Fruit fly (Drosophila melanogaster) whole organism, wandering third instar larva: ENCODE data around the gene CG33932.

Source experiments
- Abd-B ChIP-seq: fragments of >200 bp; optimal IDR thresholded peaks from 2 replicates; lab custom pipeline; 2017; ENCODE audit warnings: missing biosample characterization, missing genetic modification characterization
- CG32264 ChIP-seq: fragments of 200-800 bp; sonication (Bioruptor generic); optimal IDR thresholded peaks from 2 replicates; lab custom pipeline; 2016; ENCODE audit warnings: missing biosample characterization, missing genetic modification characterization
- CG9705 ChIP-seq: fragments of 200-800 bp; sonication (Bioruptor generic); optimal IDR thresholded peaks from 2 replicates; lab custom pipeline; 2018; ENCODE audit warnings: missing biosample characterization, mild to moderate bottlenecking, missing genetic modification characterization
- CrebA ChIP-seq: fragments of 200-800 bp; sonication (Bioruptor generic); optimal IDR thresholded peaks from 2 replicates; lab custom pipeline; 2016; ENCODE audit warnings: missing biosample characterization, mild to moderate bottlenecking, missing genetic modification characterization, borderline replicate concordance
- Dfd ChIP-seq: fragments of >200 bp; optimal IDR thresholded peaks from 2 replicates; lab custom pipeline; 2017; ENCODE audit warnings: missing biosample characterization, missing genetic modification characterization
- Dif ChIP-seq: fragments of 200-275, 200-300 bp; sonication (Bioruptor generic); optimal IDR thresholded peaks from 2 replicates; lab custom pipeline; 2018; ENCODE audit warnings: missing biosample characterization, missing genetic modification characterization; ENCODE audit not compliant: partially characterized antibody
- GATAd ChIP-seq: sonication (Bioruptor generic); optimal IDR thresholded peaks from 2 replicates; lab custom pipeline; 2016; ENCODE audit warnings: missing biosample characterization, missing genetic modification characterization
- HLH106 ChIP-seq: fragments of 200-800 bp; optimal IDR thresholded peaks from 3 replicates; lab custom pipeline; 2019; ENCODE audit warnings: missing biosample characterization, mild to moderate bottlenecking, missing genetic modification characterization, moderate library complexity
- Hnf4 ChIP-seq: fragments of 200-800 bp; sonication (Bioruptor generic); optimal IDR thresholded peaks from 2 replicates; lab custom pipeline; 2016; ENCODE audit warnings: missing biosample characterization, mild to moderate bottlenecking, missing genetic modification characterization
- Hr78 ChIP-seq: fragments of >200 bp; optimal IDR thresholded peaks from 2 replicates; lab custom pipeline; 2017; ENCODE audit warnings: missing biosample characterization, missing genetic modification characterization
- Hr83 ChIP-seq: fragments of 200-300 bp; sonication (Bioruptor generic); optimal IDR thresholded peaks from 2 replicates; lab custom pipeline; 2016; ENCODE audit warnings: missing biosample characterization, mild to moderate bottlenecking, missing genetic modification characterization, moderate library complexity; ENCODE audit not compliant: poor library complexity, severe bottlenecking
- Jra ChIP-seq: sonication (Bioruptor generic); optimal IDR thresholded peaks from 2 replicates; lab custom pipeline; 2016; ENCODE audit warnings: missing biosample characterization, missing genetic modification characterization
- Mio ChIP-seq: sonication (Bioruptor generic); optimal IDR thresholded peaks from 2 replicates; lab custom pipeline; 2016; ENCODE audit warnings: missing biosample characterization, missing genetic modification characterization
- Myc ChIP-seq: fragments of >200 bp; optimal IDR thresholded peaks from 2 replicates; lab custom pipeline; 2017
- N ChIP-seq: fragments of >200 bp; optimal IDR thresholded peaks from 2 replicates; lab custom pipeline; 2018; ENCODE audit warnings: missing biosample characterization, missing external identifiers, missing genetic modification characterization
- OdsH ChIP-seq: fragments of 200-800 bp; sonication (Bioruptor generic); optimal IDR thresholded peaks from 2 replicates; lab custom pipeline; 2016; ENCODE audit warnings: missing biosample characterization, mild to moderate bottlenecking, missing genetic modification characterization
- Rel ChIP-seq, 2 experiments: fragments of 200-800 bp; sonication (Bioruptor generic) in 1 of 2; optimal IDR thresholded peaks; 2 replicates in 1 of 2; 3 replicates in 1 of 2; lab custom pipeline; 2016 to 2019; ENCODE audit warnings: mild to moderate bottlenecking in 2 of 2, missing biosample characterization in 2 of 2, missing genetic modification characterization in 2 of 2, moderate library complexity in 1 of 2
- Sp1 ChIP-seq: fragments of 200-800 bp; sonication (Bioruptor generic); optimal IDR thresholded peaks from 3 replicates; lab custom pipeline; 2019; ENCODE audit warnings: missing biosample characterization, mild to moderate bottlenecking, missing genetic modification characterization, moderate library complexity
- Vsx2 ChIP-seq: fragments of 200-300, 225-300 bp; sonication (Bioruptor generic); optimal IDR thresholded peaks from 2 replicates; lab custom pipeline; 2018; ENCODE audit warnings: missing biosample characterization, missing genetic modification characterization; ENCODE audit not compliant: partially characterized antibody
- br ChIP-seq: fragments of 200-800 bp; sonication (Bioruptor generic); optimal IDR thresholded peaks from 2 replicates; lab custom pipeline; 2016; ENCODE audit warnings: missing biosample characterization, missing genetic modification characterization
- brk ChIP-seq: fragments of 200-800 bp; sonication (Bioruptor generic); optimal IDR thresholded peaks from 2 replicates; lab custom pipeline; 2016; ENCODE audit warnings: missing biosample characterization, mild to moderate bottlenecking, missing genetic modification characterization
- dl ChIP-seq, 2 experiments: fragments of 175-275, 200-275 bp in 1 of 2; fragments of 200-275 bp in 1 of 2; sonication (Bioruptor generic); optimal IDR thresholded peaks; lab custom pipeline; 2018; ENCODE audit warnings: mild to moderate bottlenecking in 2 of 2, missing biosample characterization in 2 of 2, missing genetic modification characterization in 2 of 2, moderate library complexity in 2 of 2; ENCODE audit not compliant: partially characterized antibody in 2 of 2, insufficient read depth in 1 of 2
- dmrt93B ChIP-seq: fragments of 200-800 bp; sonication (Bioruptor generic); optimal IDR thresholded peaks from 2 replicates; lab custom pipeline; 2018; ENCODE audit warnings: missing biosample characterization, mild to moderate bottlenecking, missing genetic modification characterization
- dsf ChIP-seq: sonication (Bioruptor generic); optimal IDR thresholded peaks from 2 replicates; lab custom pipeline; 2016; ENCODE audit warnings: missing biosample characterization, missing genetic modification characterization, borderline replicate concordance
- ey ChIP-seq: fragments of 200-800 bp; sonication (Bioruptor generic); optimal IDR thresholded peaks from 2 replicates; lab custom pipeline; 2016; ENCODE audit warnings: missing biosample characterization, missing genetic modification characterization
- foxo ChIP-seq, 2 experiments: fragments of 200-800 bp; sonication (Bioruptor generic); optimal IDR thresholded peaks; 2 replicates in 1 of 2; 3 replicates in 1 of 2; lab custom pipeline; 2016 to 2017; ENCODE audit warnings: missing biosample characterization in 2 of 2, missing genetic modification characterization in 2 of 2
- fru ChIP-seq: fragments of 200-800 bp; sonication (Bioruptor generic); optimal IDR thresholded peaks from 3 replicates; lab custom pipeline; 2016; ENCODE audit warnings: missing biosample characterization, mild to moderate bottlenecking, missing genetic modification characterization
- h ChIP-seq: fragments of 200-800 bp; sonication (Bioruptor generic); optimal IDR thresholded peaks from 3 replicates; lab custom pipeline; 2016; ENCODE audit warnings: missing biosample characterization, mild to moderate bottlenecking, missing genetic modification characterization
- jim ChIP-seq: fragments of 175-275, 200-325 bp; sonication (Bioruptor generic); optimal IDR thresholded peaks from 2 replicates; lab custom pipeline; 2016; ENCODE audit warnings: missing biosample characterization, mild to moderate bottlenecking, missing genetic modification characterization
- lola ChIP-seq: fragments of >200 bp; optimal IDR thresholded peaks from 2 replicates; lab custom pipeline; 2017; ENCODE audit warnings: missing biosample characterization, missing genetic modification characterization
- pan ChIP-seq: fragments of >200 bp; optimal IDR thresholded peaks from 2 replicates; lab custom pipeline; 2017
- psq ChIP-seq: fragments of 200-800 bp; sonication (Bioruptor generic); optimal IDR thresholded peaks from 3 replicates; lab custom pipeline; 2017; ENCODE audit warnings: missing biosample characterization, mild to moderate bottlenecking, missing genetic modification characterization, moderate library complexity
- rgr ChIP-seq: fragments of 200-800 bp; sonication (Bioruptor generic); optimal IDR thresholded peaks from 3 replicates; lab custom pipeline; 2016; ENCODE audit warnings: missing biosample characterization, mild to moderate bottlenecking, missing genetic modification characterization
- sage ChIP-seq: fragments of 200-800 bp; sonication (Bioruptor generic); optimal IDR thresholded peaks from 2 replicates; lab custom pipeline; 2016; ENCODE audit warnings: missing biosample characterization, mild to moderate bottlenecking, missing genetic modification characterization
- sv ChIP-seq: fragments of 200-800 bp; sonication (Bioruptor generic); optimal IDR thresholded peaks from 3 replicates; lab custom pipeline; 2016; ENCODE audit warnings: missing biosample characterization, missing genetic modification characterization
- tai ChIP-seq: sonication (Bioruptor generic); optimal IDR thresholded peaks from 2 replicates; lab custom pipeline; 2016; ENCODE audit warnings: missing biosample characterization, missing genetic modification characterization
- usp ChIP-seq: fragments of >200 bp; optimal IDR thresholded peaks from 2 replicates; lab custom pipeline; 2017; ENCODE audit warnings: missing biosample characterization, missing genetic modification characterization
- woc ChIP-seq: sonication (Bioruptor generic); optimal IDR thresholded peaks from 2 replicates; lab custom pipeline; 2016; ENCODE audit warnings: missing biosample characterization, mild to moderate bottlenecking, missing genetic modification characterization

Gene CG33932

DNA sequence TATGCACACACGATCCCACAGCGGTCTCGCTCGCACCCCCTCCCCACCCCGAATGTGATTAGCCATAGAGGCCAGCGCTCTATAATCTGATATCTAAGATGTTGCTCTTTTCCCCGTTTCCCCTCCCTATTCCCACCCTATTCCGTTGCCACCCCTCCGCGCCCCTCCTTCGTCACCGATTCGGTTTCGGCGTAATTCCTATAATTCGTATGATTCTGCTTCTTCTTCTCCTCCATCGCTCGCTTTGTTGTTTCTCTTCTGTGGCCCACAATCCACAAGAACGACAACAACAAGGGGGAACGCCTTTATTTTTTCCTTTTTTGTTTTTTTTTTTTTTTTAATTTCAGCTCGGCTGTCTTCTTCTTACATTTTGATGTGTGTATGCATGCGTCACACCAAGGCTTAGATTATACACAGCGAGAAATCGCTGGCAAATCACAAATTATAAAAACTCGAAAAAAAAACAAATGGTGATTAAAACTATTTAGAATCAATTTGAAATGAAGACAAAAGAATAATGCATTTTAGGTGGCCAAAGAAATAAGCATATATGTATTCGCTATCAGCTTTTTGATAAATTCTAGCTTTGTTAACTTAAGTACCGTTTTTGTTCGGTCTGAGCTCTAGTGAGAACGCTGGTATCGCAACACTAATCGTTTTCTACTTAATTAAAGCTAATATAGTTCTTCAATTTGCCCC, 25.7 kb downstream of the CG33932 start:
- TF ChIP-seq dsf (no peak), Dif (no peak), usp (GFP tag; lab: Kevin White, UChicago) (no peak), Abd-B (GFP tag; lab: Kevin White, UChicago) (no peak), dl (GFP tag; optimal IDR thresholded peaks at IDR 0.05; lab: Kevin White, UChicago; ENCODE audit: insufficient read depth in 1 of 2, partially characterized antibody in 2 of 2) (no peak), pan (lab: Kevin White, UChicago) (no peak), lola (GFP tag; lab: Kevin White, UChicago) (no peak), HLH106 (tag; lab: Kevin White, UChicago) (peak; percentile 47), dmrt93B (GFP tag; lab: Kevin White, UChicago) (peak; percentile 36), N (GFP tag; lab: Kevin White, UChicago) (no peak), sage (GFP tag; lab: Kevin White, UChicago) (no peak), psq (peak; percentile 78), OdsH (no peak), Hr78 (GFP tag; lab: Kevin White, UChicago) (no peak), Vsx2 (GFP tag; lab: Kevin White, UChicago) (no peak), Mio (GFP tag; lab: Kevin White, UChicago) (no peak), woc (GFP tag; lab: Kevin White, UChicago) (peak; percentile 46), fru (GFP tag; lab: Kevin White, UChicago) (peak; percentile 69), rgr (GFP tag; lab: Kevin White, UChicago) (peak; percentile 58), Hr83 (GFP tag; lab: Kevin White, UChicago) (no peak), tai (GFP tag; lab: Kevin White, UChicago) (no peak), ey (peak; percentile 62), Hnf4 (peak; percentile 47), GATAd (no peak), jim (GFP tag; lab: Kevin White, UChicago) (no peak), Dfd (GFP tag; lab: Kevin White, UChicago) (no peak), Jra (GFP tag; lab: Kevin White, UChicago) (peak; percentile 31), Myc (lab: Kevin White, UChicago) (no peak), CrebA (peak; percentile 2), brk (no peak), h (GFP tag; lab: Kevin White, UChicago) (peak; percentile 72), sv (no peak), br (peak; percentile 27), Sp1 (GFP tag; lab: Kevin White, UChicago) (peak; percentile 61), Rel (GFP tag; optimal IDR thresholded peaks at IDR 0.05; lab: Kevin White, UChicago) (no peak), Rel (tag; optimal IDR thresholded peaks at IDR 0.05; lab: Kevin White, UChicago) (no peak), CG32264 (GFP tag; lab: Kevin White, UChicago) (peak; percentile 13), CG9705 (peak; percentile 19), foxo (GFP tag; optimal IDR thresholded peaks at IDR 0.05; lab: Kevin White, UChicago) (peak in 1 of 2 experiments; percentile 68)

DNA sequence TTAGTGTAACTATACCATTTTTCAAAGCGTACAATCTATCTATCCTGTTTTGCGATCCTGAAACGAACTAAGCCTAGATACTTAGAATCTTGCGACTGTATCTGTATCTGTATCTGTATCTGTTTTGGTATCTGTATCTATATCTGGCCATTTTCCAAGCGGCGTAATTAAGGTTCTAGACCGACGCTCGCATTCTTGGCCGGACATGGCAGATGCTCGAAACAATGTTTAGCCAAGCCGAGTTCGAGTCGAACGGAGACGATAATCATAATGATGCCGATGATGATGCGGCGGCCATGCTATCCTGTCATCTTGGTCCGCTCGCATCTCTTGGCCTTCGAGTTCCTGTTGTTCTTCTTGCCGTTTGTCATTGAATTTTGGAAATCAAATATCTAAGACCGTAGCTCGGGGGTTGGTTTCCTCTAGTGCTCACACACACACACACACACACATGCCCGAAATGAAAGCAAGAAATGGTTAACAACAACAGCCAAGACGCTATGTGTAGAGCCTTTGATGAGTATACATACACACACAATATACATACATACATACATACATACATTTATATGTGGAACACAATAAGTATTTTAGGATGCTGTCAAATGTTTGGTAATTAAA, 27.9 kb downstream of the CG33932 start:
- TF ChIP-seq jim (GFP tag; lab: Kevin White, UChicago) = no peak
- no peak for TF ChIP-seq woc (GFP tag; lab: Kevin White, UChicago)
- TF ChIP-seq sv = no peak
- no peak for TF ChIP-seq psq
- no peak for TF ChIP-seq br
- no peak for TF ChIP-seq pan (lab: Kevin White, UChicago)
- TF ChIP-seq tai (GFP tag; lab: Kevin White, UChicago) = no peak
- TF ChIP-seq Dif = no peak
- no peak for TF ChIP-seq Vsx2 (GFP tag; lab: Kevin White, UChicago)
- TF ChIP-seq GATAd = no peak
- no peak for TF ChIP-seq HLH106 (tag; lab: Kevin White, UChicago)
- no peak for TF ChIP-seq CrebA
- no peak for TF ChIP-seq CG32264 (GFP tag; lab: Kevin White, UChicago)
- no peak for TF ChIP-seq Myc (lab: Kevin White, UChicago)
- no peak for TF ChIP-seq rgr (GFP tag; lab: Kevin White, UChicago)
- TF ChIP-seq Dfd (GFP tag; lab: Kevin White, UChicago) = no peak
